Fruit fly (Drosophila melanogaster) whole organism, embryonic: ENCODE results near the gene spn-B.

Source experiments
- Atf3 ChIP-seq: fragments of 200-800 bp; sonication (Bioruptor generic); optimal IDR thresholded peaks from 3 replicates; lab custom pipeline; 2016; ENCODE audit warnings: missing biosample characterization, missing genetic modification characterization
- Bdp1 ChIP-seq: fragments of 200-800 bp; sonication (Bioruptor generic); optimal IDR thresholded peaks from 3 replicates; lab custom pipeline; 2016; ENCODE audit warnings: missing biosample characterization, missing genetic modification characterization
- Blimp-1 ChIP-seq: fragments of 200-800 bp; sonication (Bioruptor generic); optimal IDR thresholded peaks from 3 replicates; lab custom pipeline; 2018; ENCODE audit warnings: missing biosample characterization, missing genetic modification characterization, mild to moderate bottlenecking, moderate library complexity, missing genetic modification reagents
- Bteb2 ChIP-seq: fragments of 200-800 bp; sonication (Bioruptor generic); optimal IDR thresholded peaks from 2 replicates; lab custom pipeline; 2016; ENCODE audit warnings: missing biosample characterization, missing genetic modification characterization
- CG10565 ChIP-seq: fragments of 200-800 bp; sonication (Bioruptor generic); optimal IDR thresholded peaks from 3 replicates; lab custom pipeline; 2016; ENCODE audit warnings: missing biosample characterization, mild to moderate bottlenecking, missing genetic modification characterization
- CG12104 ChIP-seq: fragments of 200-800 bp; sonication (Bioruptor generic); optimal IDR thresholded peaks from 3 replicates; lab custom pipeline; 2016; ENCODE audit warnings: missing biosample characterization, missing genetic modification characterization
- CG14667 ChIP-seq: fragments of 200-800 bp; sonication (Bioruptor generic); IDR thresholded peaks from 2 replicates; pipeline ENCODE4 v1.3.6; 2022; ENCODE audit warnings: missing biosample characterization, missing genetic modification characterization
- CG15479 ChIP-seq: fragments of 200-800 bp; sonication (Bioruptor generic); optimal IDR thresholded peaks from 3 replicates; lab custom pipeline; 2019; ENCODE audit warnings: missing biosample characterization, mild to moderate bottlenecking, missing genetic modification characterization, moderate library complexity
- CG17328 ChIP-seq: fragments of 200-800 bp; sonication (Bioruptor generic); IDR thresholded peaks from 2 replicates; pipeline ENCODE4 v1.3.6; 2022; ENCODE audit warnings: missing biosample characterization, missing genetic modification characterization
- CG17802 ChIP-seq: fragments of 200-800 bp; sonication (Bioruptor generic); optimal IDR thresholded peaks from 2 replicates; lab custom pipeline; 2018; ENCODE audit warnings: missing biosample characterization, mild to moderate bottlenecking, missing genetic modification characterization, moderate library complexity
- CG18262 ChIP-seq: fragments of 200-800 bp; optimal IDR thresholded peaks from 3 replicates; lab custom pipeline; 2019; ENCODE audit warnings: missing biosample characterization, mild to moderate bottlenecking, missing genetic modification characterization, moderate library complexity
- CG18599 ChIP-seq: fragments of 200-800 bp; sonication (Bioruptor generic); optimal IDR thresholded peaks from 3 replicates; lab custom pipeline; 2017; ENCODE audit warnings: missing biosample characterization, missing genetic modification characterization, mild to moderate bottlenecking, moderate library complexity, missing genetic modification reagents
- CG3065 ChIP-seq: fragments of 200-800 bp; sonication (Bioruptor generic); optimal IDR thresholded peaks from 2 replicates; lab custom pipeline; 2016; ENCODE audit warnings: missing biosample characterization, missing genetic modification characterization
- CG3281 ChIP-seq: fragments of 200-800 bp; sonication (Bioruptor generic); optimal IDR thresholded peaks from 3 replicates; lab custom pipeline; 2017; ENCODE audit warnings: missing biosample characterization, mild to moderate bottlenecking, missing genetic modification characterization
- CG3407 ChIP-seq: fragments of 200-800 bp; sonication (Bioruptor generic); optimal IDR thresholded peaks from 2 replicates; lab custom pipeline; 2018; ENCODE audit warnings: missing biosample characterization, mild to moderate bottlenecking, missing genetic modification characterization
- CG43689 ChIP-seq: fragments of 200-800 bp; sonication (Bioruptor generic); IDR thresholded peaks from 2 replicates; pipeline ENCODE4 v1.3.6; 2022; ENCODE audit warnings: missing biosample characterization, missing genetic modification characterization
- CG4404 ChIP-seq: fragments of 200-800 bp; sonication (Bioruptor generic); IDR thresholded peaks from 2 replicates; pipeline ENCODE4 v1.3.6; 2022; ENCODE audit warnings: missing biosample characterization, missing genetic modification characterization
- CG7556 ChIP-seq: fragments of 200-800 bp; sonication (Bioruptor generic); optimal IDR thresholded peaks from 2 replicates; lab custom pipeline; 2017; ENCODE audit warnings: missing biosample characterization, mild to moderate bottlenecking, missing genetic modification characterization
- CG9727 ChIP-seq: fragments of 200-800 bp; sonication (Bioruptor generic); optimal IDR thresholded peaks from 3 replicates; lab custom pipeline; 2017; ENCODE audit warnings: missing biosample characterization, mild to moderate bottlenecking, missing genetic modification characterization
- Chrac-16 ChIP-seq: fragments of 200-800 bp; sonication (Bioruptor generic); optimal IDR thresholded peaks from 3 replicates; lab custom pipeline; 2016; ENCODE audit warnings: missing biosample characterization, missing genetic modification characterization
- CrebB ChIP-seq: fragments of 200-800 bp; sonication (Bioruptor generic); optimal IDR thresholded peaks from 3 replicates; lab custom pipeline; 2018; ENCODE audit warnings: missing biosample characterization, mild to moderate bottlenecking, missing genetic modification characterization
- Dfd ChIP-seq, 2 experiments: fragments of >200 bp; optimal IDR thresholded peaks; 2 replicates each; lab custom pipeline; 2017; ENCODE audit warnings: missing biosample characterization in 2 of 2, missing genetic modification characterization in 2 of 2
- Dll ChIP-seq: fragments of 200-800 bp; sonication (Bioruptor generic); IDR thresholded peaks from 4 replicates; pipeline ENCODE4 v1.3.6; 2022; ENCODE audit warnings: missing biosample characterization, missing genetic modification characterization; ENCODE audit not compliant: partially characterized antibody
- HLHmδ ChIP-seq: fragments of 200-800 bp; sonication (Bioruptor generic); optimal IDR thresholded peaks from 2 replicates; lab custom pipeline; 2018; ENCODE audit warnings: missing biosample characterization, mild to moderate bottlenecking, missing genetic modification characterization, moderate library complexity
- Hsf ChIP-seq: fragments of 200-800 bp; sonication (Bioruptor generic); optimal IDR thresholded peaks from 3 replicates; lab custom pipeline; 2016; ENCODE audit warnings: missing biosample characterization, missing genetic modification characterization
- Max ChIP-seq: fragments of 200-800 bp; sonication (Bioruptor generic); optimal IDR thresholded peaks from 2 replicates; lab custom pipeline; 2016; ENCODE audit warnings: missing biosample characterization, mild to moderate bottlenecking, missing genetic modification characterization
- TFAM ChIP-seq: fragments of 200-800 bp; sonication (Bioruptor generic); optimal IDR thresholded peaks from 2 replicates; lab custom pipeline; 2017; ENCODE audit warnings: missing biosample characterization, missing genetic modification characterization, inconsistent platforms
- Usf ChIP-seq: fragments of 200-800 bp; sonication (Bioruptor generic); optimal IDR thresholded peaks from 2 replicates; lab custom pipeline; 2017; ENCODE audit warnings: missing genotype, missing biosample characterization, missing genetic modification characterization
- aop ChIP-seq: fragments of 200-800 bp; sonication (Bioruptor generic); IDR thresholded peaks from 2 replicates; pipeline ENCODE4 v1.3.6; 2022; ENCODE audit warnings: missing biosample characterization, missing genetic modification characterization
- ato ChIP-seq: fragments of 200-800 bp; sonication (Bioruptor generic); IDR thresholded peaks from 2 replicates; pipeline ENCODE4 v1.3.6; 2022; ENCODE audit warnings: missing biosample characterization, missing genetic modification characterization; ENCODE audit not compliant: partially characterized antibody
- bigmax ChIP-seq: fragments of 200-800 bp; sonication (Bioruptor generic); optimal IDR thresholded peaks from 2 replicates; lab custom pipeline; 2018; ENCODE audit warnings: missing biosample characterization, mild to moderate bottlenecking, missing genetic modification characterization
- cas ChIP-seq: fragments of 200-800 bp; sonication (Bioruptor generic); IDR thresholded peaks from 2 replicates; pipeline ENCODE4 v1.3.6; 2022; ENCODE audit warnings: missing biosample characterization, missing genetic modification characterization
- cg ChIP-seq: fragments of 200-800 bp; sonication (Bioruptor generic); optimal IDR thresholded peaks from 3 replicates; lab custom pipeline; 2019; ENCODE audit warnings: missing biosample characterization, mild to moderate bottlenecking, missing genetic modification characterization, moderate library complexity
- chm ChIP-seq: fragments of 200-800 bp; sonication (Bioruptor generic); IDR thresholded peaks from 2 replicates; pipeline ENCODE4 v1.3.6; 2022; ENCODE audit warnings: missing biosample characterization, missing genetic modification characterization
- dimm ChIP-seq: fragments of 200-800 bp; sonication (Bioruptor generic); IDR thresholded peaks from 2 replicates; pipeline ENCODE4 v1.3.6; 2022; ENCODE audit warnings: missing biosample characterization, missing genetic modification characterization
- eyg ChIP-seq: fragments of 200-800 bp; sonication (Bioruptor generic); optimal IDR thresholded peaks from 3 replicates; lab custom pipeline; 2016; ENCODE audit warnings: missing biosample characterization, missing genetic modification characterization
- ftz-f1 ChIP-seq: fragments of 200-800 bp; sonication (Bioruptor generic); optimal IDR thresholded peaks from 2 replicates; lab custom pipeline; 2016; ENCODE audit warnings: missing biosample characterization, missing genetic modification characterization
- fu2 ChIP-seq: fragments of 200-800 bp; sonication (Bioruptor generic); optimal IDR thresholded peaks from 2 replicates; lab custom pipeline; 2016; ENCODE audit warnings: missing biosample characterization, missing genetic modification characterization
- gcm2 ChIP-seq: fragments of 200-800 bp; sonication (Bioruptor generic); optimal IDR thresholded peaks from 2 replicates; lab custom pipeline; 2016; ENCODE audit warnings: missing biosample characterization, missing genetic modification characterization
- gt ChIP-seq: fragments of 200-800 bp; sonication (Bioruptor generic); IDR thresholded peaks from 2 replicates; pipeline ENCODE4 v1.3.6; 2022; ENCODE audit warnings: missing biosample characterization, missing genetic modification characterization
- jumu ChIP-seq: fragments of 200-800 bp; sonication (Bioruptor generic); optimal IDR thresholded peaks from 3 replicates; lab custom pipeline; 2016; ENCODE audit warnings: missing biosample characterization, missing genetic modification characterization
- kni ChIP-seq: fragments of 200-800 bp; sonication (Bioruptor generic); optimal IDR thresholded peaks from 3 replicates; lab custom pipeline; 2017; ENCODE audit warnings: mild to moderate bottlenecking, missing biosample characterization, missing genetic modification reagents, missing genetic modification characterization
- nau ChIP-seq: fragments of 200-800 bp; sonication (Bioruptor generic); optimal IDR thresholded peaks from 3 replicates; lab custom pipeline; 2017; ENCODE audit warnings: missing biosample characterization, mild to moderate bottlenecking, missing genetic modification characterization, missing genetic modification reagents
- oc ChIP-seq: fragments of 200-800 bp; sonication (Bioruptor generic); optimal IDR thresholded peaks from 2 replicates; lab custom pipeline; 2018; ENCODE audit warnings: missing biosample characterization, mild to moderate bottlenecking, missing genetic modification characterization, moderate library complexity
- p53 ChIP-seq: fragments of 200-800 bp; sonication (Bioruptor generic); optimal IDR thresholded peaks from 2 replicates; lab custom pipeline; 2016; ENCODE audit warnings: missing biosample characterization, missing genetic modification characterization
- pum ChIP-seq: fragments of 200-800 bp; sonication (Bioruptor generic); optimal IDR thresholded peaks from 2 replicates; lab custom pipeline; 2016; ENCODE audit warnings: missing biosample characterization, missing genetic modification characterization
- repo ChIP-seq: fragments of 200-800 bp; sonication (Bioruptor generic); optimal IDR thresholded peaks from 2 replicates; lab custom pipeline; 2016; ENCODE audit warnings: missing biosample characterization, missing genetic modification characterization
- salm ChIP-seq: fragments of 200-800 bp; sonication (Bioruptor generic); optimal IDR thresholded peaks from 2 replicates; lab custom pipeline; 2018; ENCODE audit warnings: missing biosample characterization, mild to moderate bottlenecking, missing genetic modification characterization
- sc ChIP-seq, 3 experiments: fragments of >200 bp in 2 of 3; fragments of 200-800 bp in 1 of 3; sonication (Bioruptor generic) in 1 of 3; optimal IDR thresholded peaks; 2 replicates in 2 of 3; 3 replicates in 1 of 3; lab custom pipeline; 2017; ENCODE audit warnings: mild to moderate bottlenecking in 1 of 3, missing biosample characterization in 1 of 3, missing genetic modification characterization in 1 of 3, missing genetic modification reagents in 1 of 3
- zf30C ChIP-seq: fragments of 200-800 bp; sonication (Bioruptor generic); optimal IDR thresholded peaks from 3 replicates; lab custom pipeline; 2018; ENCODE audit warnings: missing biosample characterization, mild to moderate bottlenecking, missing genetic modification characterization
- zfh2 ChIP-seq: fragments of 200-800 bp; sonication (Bioruptor generic); optimal IDR thresholded peaks from 2 replicates; lab custom pipeline; 2016; ENCODE audit warnings: missing biosample characterization, missing genetic modification characterization

spn-B gene

dm6 chr3R:14299891-14300290 is 28.0 kb upstream of the spn-B start (continued):
- no peak for TF ChIP-seq jumu (GFP tag; lab: Kevin White, UChicago)
- no peak for TF ChIP-seq CG14667 (GFP tag; lab: Robert Waterston, UW)
- TF ChIP-seq CG17328 = no peak
- TF ChIP-seq CG3281 = peak; percentile 13
- TF ChIP-seq CG15479 (GFP tag; lab: Kevin White, UChicago) = no peak
- peak; percentile 5 for TF ChIP-seq bigmax (GFP tag; lab: Kevin White, UChicago)
- peak; percentile 52 for TF ChIP-seq CG18599 (GFP tag; lab: Kevin White, UChicago)
- TF ChIP-seq CG3407 (GFP tag; lab: Kevin White, UChicago) = peak; percentile 14
- TF ChIP-seq dimm = no peak
- TF ChIP-seq Max (GFP tag; lab: Kevin White, UChicago) = no peak
- no peak for TF ChIP-seq gcm2
- no peak for TF ChIP-seq CG10565 (GFP tag; lab: Kevin White, UChicago)
- TF ChIP-seq aop = no peak
- no peak for TF ChIP-seq Hsf (GFP tag; lab: Kevin White, UChicago)
- no peak for TF ChIP-seq eyg
- TF ChIP-seq oc = peak; percentile 72
- peak; percentile 52 for TF ChIP-seq Blimp-1 (GFP tag; lab: Kevin White, UChicago)
- peak; percentile 13 for TF ChIP-seq CG12104 (GFP tag; lab: Kevin White, UChicago)
- no peak for TF ChIP-seq CG7556 (GFP tag; lab: Kevin White, UChicago)
- peak; percentile 6 for TF ChIP-seq CG9727
- no peak for TF ChIP-seq TFAM (GFP tag; lab: Kevin White, UChicago)
- no peak for TF ChIP-seq CG3065 (GFP tag; lab: Kevin White, UChicago)
- no peak for TF ChIP-seq Bdp1 (GFP tag; lab: Kevin White, UChicago)
- TF ChIP-seq pum (GFP tag; lab: Kevin White, UChicago) = no peak
- TF ChIP-seq zfh2 = no peak
- no peak for TF ChIP-seq sc (optimal IDR thresholded peaks at IDR 0.05; lab: Kevin White, UChicago)
- TF ChIP-seq sc (GFP tag; optimal IDR thresholded peaks at IDR 0.05; lab: Kevin White, UChicago) = no peak
- no peak for TF ChIP-seq ftz-f1 (GFP tag; lab: Kevin White, UChicago)
- TF ChIP-seq CG4404 (GFP tag; lab: Robert Waterston, UW) = no peak
- TF ChIP-seq cas (GFP tag; lab: Robert Waterston, UW) = no peak
- no peak for TF ChIP-seq HLHmδ
- TF ChIP-seq chm (GFP tag; lab: Robert Waterston, UW) = peak; percentile 43; the same call in 1 of the 2 replicates
- TF ChIP-seq salm (tag; lab: Kevin White, UChicago) = no peak
- no peak for TF ChIP-seq zf30C (GFP tag; lab: Kevin White, UChicago)
- no peak for TF ChIP-seq Usf (GFP tag; lab: Kevin White, UChicago)
- TF ChIP-seq p53 (GFP tag; lab: Kevin White, UChicago) = no peak
- TF ChIP-seq CG43689 (GFP tag; lab: Robert Waterston, UW) = no peak
- TF ChIP-seq ato (GFP tag; lab: Robert Waterston, UW) = no peak
- peak; percentile 40 for TF ChIP-seq CG18262 (tag; lab: Kevin White, UChicago)
- peak; percentile 16 for TF ChIP-seq CrebB (tag; lab: Kevin White, UChicago)
- no peak for TF ChIP-seq cg (GFP tag; lab: Kevin White, UChicago)
- no peak for TF ChIP-seq CG17802 (tag; lab: Kevin White, UChicago)
- TF ChIP-seq fu2 = no peak
- no peak for TF ChIP-seq Atf3 (GFP tag; lab: Kevin White, UChicago)
- TF ChIP-seq Dll (GFP tag; lab: Robert Waterston, UW) = no peak
- no peak for TF ChIP-seq repo (GFP tag; lab: Kevin White, UChicago)
- TF ChIP-seq kni (GFP tag; lab: Kevin White, UChicago) = peak; percentile 87
- TF ChIP-seq Bteb2 (GFP tag; lab: Kevin White, UChicago) = no peak
- TF ChIP-seq Chrac-16 (GFP tag; lab: Kevin White, UChicago) = no peak
- no peak for TF ChIP-seq nau (GFP tag; lab: Kevin White, UChicago)
- TF ChIP-seq gt (GFP tag; lab: Robert Waterston, UW) = no peak
- TF ChIP-seq Dfd (GFP tag; optimal IDR thresholded peaks at IDR 0.05; lab: Kevin White, UChicago) = no peak
